Fruit fly (Drosophila melanogaster): Measurements from ENCODE around the gene CG32264.

CG32264 gene

dm6 chr3L:3802677-3803076 is 3.6 kb downstream of the CG32264 start (continued):
- peak; percentile 75 for TF ChIP-seq CG12155 (GFP tag; optimal IDR thresholded peaks at IDR 0.05)
- no peak for TF ChIP-seq prd (optimal IDR thresholded peaks at IDR 0.05)
- peak; percentile 86 for TF ChIP-seq prd (GFP tag; IDR thresholded peaks at IDR 0.05)
- no peak for TF ChIP-seq ash1 (GFP tag; optimal IDR thresholded peaks at IDR 0.05)
- no peak for TF ChIP-seq CG8478 (optimal IDR thresholded peaks at IDR 0.05)
- TF ChIP-seq sug (tag; optimal IDR thresholded peaks at IDR 0.05), result peak; percentile 84
- peak; percentile 39 for TF ChIP-seq exex (tag; optimal IDR thresholded peaks at IDR 0.05)
- peak; percentile 56 for TF ChIP-seq gcm2 (GFP tag; optimal IDR thresholded peaks at IDR 0.05)
- no peak for TF ChIP-seq unc-4 (GFP tag; IDR thresholded peaks at IDR 0.05; ENCODE audit: partially characterized antibody)
- TF ChIP-seq CG9215 (GFP tag; IDR thresholded peaks at IDR 0.05), result peak; percentile 75
- no peak for TF ChIP-seq Gsc (GFP tag; IDR thresholded peaks at IDR 0.05)
- peak; percentile 51; the same call in 2 of the 3 replicates for TF ChIP-seq B-H1 (GFP tag; IDR thresholded peaks at IDR 0.05)
- no peak for TF ChIP-seq cg (GFP tag; optimal IDR thresholded peaks at IDR 0.05)
- TF ChIP-seq Mrtf (GFP tag; IDR thresholded peaks at IDR 0.05), result peak; percentile 71
- peak; percentile 36 for TF ChIP-seq CG17829 (tag; optimal IDR thresholded peaks at IDR 0.05)
- peak; percentile 47 for TF ChIP-seq Bdp1 (GFP tag; optimal IDR thresholded peaks at IDR 0.05)
- TF ChIP-seq Hr78 (GFP tag; optimal IDR thresholded peaks at IDR 0.05), result no peak
- no peak for TF ChIP-seq TFAM (GFP tag; optimal IDR thresholded peaks at IDR 0.05)
- no peak for TF ChIP-seq dan (GFP tag; IDR thresholded peaks at IDR 0.05)
- TF ChIP-seq Lhr (GFP tag; optimal IDR thresholded peaks at IDR 0.05), result no peak
- TF ChIP-seq CG7928 (GFP tag; optimal IDR thresholded peaks at IDR 0.05), result peak; percentile 43
- peak; percentile 36 for TF ChIP-seq CG8388 (GFP tag; optimal IDR thresholded peaks at IDR 0.05)
- TF ChIP-seq her (GFP tag; optimal IDR thresholded peaks at IDR 0.05), result peak; percentile 82
- TF ChIP-seq CG6813 (GFP tag; optimal IDR thresholded peaks at IDR 0.05), result peak; percentile 64
- TF ChIP-seq Hmx (GFP tag; optimal IDR thresholded peaks at IDR 0.05), result peak; percentile 39
- TF ChIP-seq hkb (optimal IDR thresholded peaks at IDR 0.05), result no peak
- TF ChIP-seq hkb (GFP tag; IDR thresholded peaks at IDR 0.05), result peak; percentile 87
- peak; percentile 56 for TF ChIP-seq CG3281 (GFP tag; optimal IDR thresholded peaks at IDR 0.05)
- peak; percentile 65 for TF ChIP-seq CG9817 (tag; optimal IDR thresholded peaks at IDR 0.05)
- peak; percentile 73 for TF ChIP-seq bcd (GFP tag; optimal IDR thresholded peaks at IDR 0.05)
- TF ChIP-seq nerfin-2 (GFP tag; IDR thresholded peaks at IDR 0.05; ENCODE audit: partially characterized antibody), result no peak
- peak; percentile 64; the same call in 1 of the 3 replicates for TF ChIP-seq otp (GFP tag; IDR thresholded peaks at IDR 0.05)
- peak; percentile 65 for TF ChIP-seq NC2β (GFP tag; optimal IDR thresholded peaks at IDR 0.05)
- TF ChIP-seq da (GFP tag; optimal IDR thresholded peaks at IDR 0.05), result no peak
- 0 out of 2 replicates have a peak, but pooled peaks have one; percentile 41 for TF ChIP-seq ap (GFP tag; IDR thresholded peaks at IDR 0.05)
- TF ChIP-seq Ada2b (GFP tag; IDR thresholded peaks at IDR 0.05), result peak; percentile 84
- peak; percentile 40 for TF ChIP-seq CG6683 (GFP tag; optimal IDR thresholded peaks at IDR 0.05)
- peak; percentile 33; the same call in 1 of the 3 replicates for TF ChIP-seq CG6175 (GFP tag; IDR thresholded peaks at IDR 0.05)
- no peak for TF ChIP-seq Opbp (GFP tag; IDR thresholded peaks at IDR 0.05; ENCODE audit: partially characterized antibody)
- no peak for TF ChIP-seq disco-r (GFP tag; optimal IDR thresholded peaks at IDR 0.05)
- TF ChIP-seq wdn (GFP tag; IDR thresholded peaks at IDR 0.05), result peak; percentile 75
- TF ChIP-seq CG7271 (tag; optimal IDR thresholded peaks at IDR 0.05), result no peak
- no peak for TF ChIP-seq CG3995 (GFP tag; optimal IDR thresholded peaks at IDR 0.05)
- TF ChIP-seq lab (GFP tag; optimal IDR thresholded peaks at IDR 0.05), result peak; percentile 87
- TF ChIP-seq seq (GFP tag; IDR thresholded peaks at IDR 0.05), result peak; percentile 74
- no peak for TF ChIP-seq Eip74EF (GFP tag; optimal IDR thresholded peaks at IDR 0.05)
- TF ChIP-seq CG15696 (tag; optimal IDR thresholded peaks at IDR 0.05), result peak; percentile 17
- peak; percentile 94 for TF ChIP-seq Ets65A (GFP tag)
- 0 out of 2 replicates have a peak, but pooled peaks have one; percentile 25 for TF ChIP-seq Dref (GFP tag; IDR thresholded peaks at IDR 0.05)
- peak; percentile 13 for TF ChIP-seq CG2875 (GFP tag; optimal IDR thresholded peaks at IDR 0.05)
- peak; percentile 42; the same call in 1 of the 2 replicates for TF ChIP-seq Nf-YA (GFP tag; IDR thresholded peaks at IDR 0.05)
